Worm (Caenorhabditis elegans) whole organism, young adult: ENCODE data around the gene snap-29.

ENCODE experiments used
- F39B2.1 ChIP-seq: fragments of 200-800 bp; sonication (Bioruptor generic); IDR thresholded peaks from 2 replicates; pipeline ENCODE4 v1.3.6; 2022; ENCODE audit warnings: missing genetic modification reagents, missing genetic modification characterization, missing compliant biosample characterization
- ZK185.1 ChIP-seq: sonication (generic microtip); optimal IDR thresholded peaks from 2 replicates; lab custom pipeline; 2016; ENCODE audit warnings: mild to moderate bottlenecking, missing genetic modification characterization, missing compliant biosample characterization; ENCODE audit not compliant: poor library complexity, severe bottlenecking
- efl-1 ChIP-seq: fragments of 150-350 bp; optimal IDR thresholded peaks from 2 replicates; lab custom pipeline; 2014; ENCODE audit warnings: missing biosample characterization, missing genetic modification reagents, missing genetic modification characterization
- fkh-3 ChIP-seq: sonication (generic microtip); optimal IDR thresholded peaks from 2 replicates; lab custom pipeline; 2016; ENCODE audit warnings: mild to moderate bottlenecking, missing genetic modification characterization, missing compliant biosample characterization
- nfya-1 ChIP-seq: sonication (generic microtip); optimal IDR thresholded peaks from 2 replicates; lab custom pipeline; 2017; ENCODE audit warnings: antibody characterized with exemption, missing compliant biosample characterization, missing genetic modification characterization, borderline replicate concordance; ENCODE audit not compliant: insufficient read depth
- unc-130 ChIP-seq: sonication (generic microtip); optimal IDR thresholded peaks from 2 replicates; lab custom pipeline; 2016; ENCODE audit warnings: missing genetic modification reagents, missing genetic modification characterization, missing compliant biosample characterization
- unc-62 ChIP-seq: fragments of 150-350 bp; optimal IDR thresholded peaks from 2 replicates; lab custom pipeline; 2014; ENCODE audit warnings: missing biosample characterization, missing genetic modification reagents, missing genetic modification characterization
- ztf-22 ChIP-seq: fragments of 200-800 bp; sonication (Bioruptor generic); optimal IDR thresholded peaks from 2 replicates; lab custom pipeline; 2018; ENCODE audit warnings: mild to moderate bottlenecking, missing genetic modification characterization, moderate library complexity, missing compliant biosample characterization

ce11 chrIII:8801352-8801863, 25.4 kb downstream of the snap-29 start:
- TF ChIP-seq nfya-1 (tag; lab: Kevin White, UChicago) (no peak), unc-130 (no peak), F39B2.1 (GFP tag; lab: Robert Waterston, UW) (no peak), ZK185.1 (tag; lab: Kevin White, UChicago) (no peak), unc-62 (GFP tag; lab: Kevin White, UChicago) (no peak), ztf-22 (GFP tag; lab: Kevin White, UChicago) (no peak), fkh-3 (tag; lab: Kevin White, UChicago) (no peak), efl-1 (GFP tag; lab: Kevin White, UChicago) (no peak)
